Worm (Caenorhabditis elegans) whole organism, L2 larva: ENCODE measurements around the gene pri-1.

ENCODE experiments used
- C34F6.9 ChIP-seq: fragments of 150-350 bp; optimal IDR thresholded peaks from 2 replicates; lab custom pipeline; 2014; ENCODE audit warnings: missing biosample characterization, missing genetic modification characterization
- F13H6.1 ChIP-seq: sonication (generic microtip); optimal IDR thresholded peaks from 2 replicates; lab custom pipeline; 2016; ENCODE audit warnings: missing genetic modification characterization, missing compliant biosample characterization
- Y55F3AM.14 ChIP-seq: fragments of 200-800 bp; sonication (Bioruptor generic); optimal IDR thresholded peaks from 2 replicates; lab custom pipeline; 2018; ENCODE audit warnings: mild to moderate bottlenecking, missing genetic modification characterization, missing compliant biosample characterization
- ama-1 ChIP-seq: fragments of 150-350 bp; optimal IDR thresholded peaks from 2 replicates; lab custom pipeline; 2018; ENCODE audit warnings: inconsistent platforms
- blmp-1 ChIP-seq: sonication (generic microtip); optimal IDR thresholded peaks from 2 replicates; lab custom pipeline; 2017; ENCODE audit warnings: missing genetic modification characterization, mild to moderate bottlenecking, missing compliant biosample characterization, antibody characterized with exemption, moderate library complexity; ENCODE audit not compliant: insufficient read depth
- ceh-82 ChIP-seq: fragments of 150-350 bp; optimal IDR thresholded peaks from 2 replicates; lab custom pipeline; 2014; ENCODE audit warnings: missing biosample characterization, missing genetic modification characterization
- crh-2 ChIP-seq: sonication (generic microtip); optimal IDR thresholded peaks from 2 replicates; lab custom pipeline; 2017; ENCODE audit warnings: missing biosample characterization, missing genetic modification characterization
- dmd-4 ChIP-seq: sonication (generic microtip); optimal IDR thresholded peaks from 2 replicates; lab custom pipeline; 2017; ENCODE audit warnings: missing biosample characterization, missing genetic modification characterization
- egl-27 ChIP-seq: sonication (generic microtip); optimal IDR thresholded peaks from 3 replicates; lab custom pipeline; 2017; ENCODE audit warnings: missing biosample characterization, missing genetic modification reagents, missing genetic modification characterization
- fos-1 ChIP-seq: fragments of 150-350 bp; optimal IDR thresholded peaks from 2 replicates; lab custom pipeline; 2014; ENCODE audit warnings: missing biosample characterization, missing genetic modification characterization
- lin-13 ChIP-seq: fragments of 150-350 bp; optimal IDR thresholded peaks from 2 replicates; lab custom pipeline; 2014; ENCODE audit warnings: missing biosample characterization, missing genetic modification reagents, missing genetic modification characterization
- lsy-2 ChIP-seq, 2 experiments: fragments of 150-350 bp in 1 of 2; sonication (generic microtip) in 1 of 2; optimal IDR thresholded peaks; 2 replicates each; lab custom pipeline; 2014 to 2017; ENCODE audit warnings: missing biosample characterization in 2 of 2, missing genetic modification characterization in 2 of 2
- mab-5 ChIP-seq: fragments of 150-350 bp; optimal IDR thresholded peaks from 2 replicates; lab custom pipeline; 2014; ENCODE audit warnings: missing biosample characterization, missing genetic modification characterization
- mdl-1 ChIP-seq, 2 experiments: fragments of 150-350 bp in 1 of 2; sonication (generic microtip) in 1 of 2; optimal IDR thresholded peaks; 2 replicates each; lab custom pipeline; 2017; ENCODE audit warnings: missing biosample characterization in 2 of 2, missing genetic modification characterization in 2 of 2
- nhr-10 ChIP-seq: sonication (generic microtip); optimal IDR thresholded peaks from 2 replicates; lab custom pipeline; 2017; ENCODE audit warnings: missing biosample characterization, missing genetic modification characterization
- nhr-129 ChIP-seq: fragments of 150-350 bp; optimal IDR thresholded peaks from 2 replicates; lab custom pipeline; 2014; ENCODE audit warnings: missing biosample characterization, missing genetic modification characterization
- nhr-21 ChIP-seq: fragments of 150-350 bp; optimal IDR thresholded peaks from 2 replicates; lab custom pipeline; 2014; ENCODE audit warnings: missing biosample characterization, missing genetic modification characterization
- nhr-25 ChIP-seq: fragments of 150-350 bp; sonication (generic microtip); optimal IDR thresholded peaks from 3 replicates; lab custom pipeline; 2014; ENCODE audit warnings: missing biosample characterization, missing genetic modification characterization
- nhr-6 ChIP-seq: fragments of 150-350 bp; optimal IDR thresholded peaks from 2 replicates; lab custom pipeline; 2014; ENCODE audit warnings: missing biosample characterization, missing genetic modification characterization
- nhr-77 ChIP-seq: fragments of 150-350 bp; optimal IDR thresholded peaks from 2 replicates; lab custom pipeline; 2014; ENCODE audit warnings: missing biosample characterization, missing genetic modification characterization
- sem-4 ChIP-seq: fragments of 150-350 bp; optimal IDR thresholded peaks from 2 replicates; lab custom pipeline; 2014; ENCODE audit warnings: missing biosample characterization, missing genetic modification reagents, missing genetic modification characterization
- sma-3 ChIP-seq: sonication (generic microtip); optimal IDR thresholded peaks from 2 replicates; lab custom pipeline; 2016; ENCODE audit warnings: missing genetic modification reagents, missing genetic modification characterization, missing compliant biosample characterization
- sma-9 ChIP-seq, 2 experiments: fragments of 150-350 bp in 1 of 2; sonication (generic microtip) in 1 of 2; optimal IDR thresholded peaks; 2 replicates each; lab custom pipeline; 2014 to 2016; ENCODE audit warnings: missing genetic modification characterization in 2 of 2, mild to moderate bottlenecking in 1 of 2, missing biosample characterization in 1 of 2, missing compliant biosample characterization in 1 of 2, missing genetic modification reagents in 1 of 2, moderate library complexity in 1 of 2
- snpc-4 ChIP-seq: fragments of 150-350 bp; optimal IDR thresholded peaks from 2 replicates; lab custom pipeline; 2014; ENCODE audit warnings: missing biosample characterization, missing genetic modification characterization
- unc-39 ChIP-seq: fragments of 150-350 bp; optimal IDR thresholded peaks from 2 replicates; lab custom pipeline; 2014; ENCODE audit warnings: missing biosample characterization, missing genetic modification characterization
- unc-55 ChIP-seq: fragments of 150-350 bp; sonication (generic microtip); optimal IDR thresholded peaks from 3 replicates; lab custom pipeline; 2014; ENCODE audit warnings: missing biosample characterization, missing genetic modification reagents, missing genetic modification characterization
- unc-62 ChIP-seq: fragments of 150-350 bp; optimal IDR thresholded peaks from 2 replicates; lab custom pipeline; 2014; ENCODE audit warnings: missing biosample characterization, missing genetic modification reagents, missing genetic modification characterization
- zag-1 ChIP-seq: fragments of 150-350 bp; optimal IDR thresholded peaks from 2 replicates; lab custom pipeline; 2014; ENCODE audit warnings: missing biosample characterization, missing genetic modification characterization
- ztf-1 ChIP-seq: fragments of 200-800 bp; sonication (Bioruptor generic); conservative IDR thresholded peaks from 2 replicates; pipeline ENCODE4 v1.3.6; 2022; ENCODE audit warnings: missing genetic modification characterization, missing compliant biosample characterization
- ztf-11 ChIP-seq: sonication (generic microtip); optimal IDR thresholded peaks from 2 replicates; lab custom pipeline; 2017; ENCODE audit warnings: missing biosample characterization, missing genetic modification characterization
- ztf-4 ChIP-seq: fragments of 150-350 bp; optimal IDR thresholded peaks from 2 replicates; lab custom pipeline; 2014; ENCODE audit warnings: missing biosample characterization, missing genetic modification characterization

Gene pri-1

ce11 chrIII:9629855-9630254, 15.8 kb upstream of the pri-1 start, which contains the start of gene rpac-19 (continued):
- TF ChIP-seq nhr-77 (tag; lab: Kevin White, UChicago), result no peak

ce11 chrIII:9629054-9629453, 15.0 kb upstream of the pri-1 start, which contains the start of gene tbg-1:
TSS of gene tbg-1 (minus strand) at chrIII:9629154.
- TF ChIP-seq ztf-1 (no peak), unc-62 (no peak), ceh-82 (tag; lab: Kevin White, UChicago) (no peak), nhr-10 (no peak), unc-39 (tag; lab: Kevin White, UChicago) (no peak)
- TF ChIP-seq, all 48 proteins: peak for 0

ce11 chrIII:9626602-9627001, 12.5 kb upstream of the pri-1 start:
- TF ChIP-seq ztf-1, result no peak
- no peak for TF ChIP-seq sem-4 (tag; lab: Kevin White, UChicago)
- TF ChIP-seq nhr-21, result no peak
- TF ChIP-seq mdl-1 (tag; optimal IDR thresholded peaks at IDR 0.05; lab: Kevin White, UChicago), result no peak
- TF ChIP-seq sma-3 (GFP tag; lab: Kevin White, UChicago), result no peak
- TF ChIP-seq fos-1, result no peak
- no peak for TF ChIP-seq Y55F3AM.14 (GFP tag; lab: Kevin White, UChicago)
- no peak for TF ChIP-seq nhr-77 (tag; lab: Kevin White, UChicago)
- TF ChIP-seq lsy-2 (tag; optimal IDR thresholded peaks at IDR 0.05; lab: Kevin White, UChicago), result no peak
- no peak for TF ChIP-seq egl-27 (tag; lab: Kevin White, UChicago)
- no peak for TF ChIP-seq dmd-4 (tag; lab: Kevin White, UChicago)
- no peak for TF ChIP-seq snpc-4 (tag; lab: Kevin White, UChicago)
- peak; percentile 3 for TF ChIP-seq ztf-4 (tag; lab: Kevin White, UChicago)
- peak; percentile 4 for TF ChIP-seq nhr-129 (tag; lab: Kevin White, UChicago)
- no peak for TF ChIP-seq zag-1 (tag; lab: Kevin White, UChicago)

- TF ChIP-seq nhr-6 (tag; lab: Kevin White, UChicago) (no peak), snpc-4 (tag; lab: Kevin White, UChicago) (no peak), mab-5 (tag; lab: Kevin White, UChicago) (no peak), blmp-1 (tag; lab: Kevin White, UChicago) (no peak), nhr-25 (tag; lab: Kevin White, UChicago) (no peak), Y55F3AM.14 (GFP tag; lab: Kevin White, UChicago) (no peak), lin-13 (GFP tag; lab: Kevin White, UChicago) (no peak)
These were observed 9.4 kb upstream of the pri-1 start for ce11 chrIII:9623460-9623859.

- TF ChIP-seq F13H6.1 (tag; lab: Kevin White, UChicago), result peak; percentile 25
- TF ChIP-seq crh-2 (tag; lab: Kevin White, UChicago), result peak; percentile 27
- TF ChIP-seq nhr-129 (tag; lab: Kevin White, UChicago), result peak; percentile 25
- TF ChIP-seq nhr-6 (tag; lab: Kevin White, UChicago), result no peak
- TF ChIP-seq snpc-4 (tag; lab: Kevin White, UChicago), result no peak
- TF ChIP-seq sma-9 (GFP tag; optimal IDR thresholded peaks at IDR 0.05; lab: Kevin White, UChicago), result peak; percentile 29
- TF ChIP-seq sma-9 (tag; optimal IDR thresholded peaks at IDR 0.05; lab: Kevin White, UChicago), result no peak
- peak; percentile 87 for TF ChIP-seq fos-1
These were observed 7.9 kb upstream of the pri-1 start for ce11 chrIII:9621840-9622525.

- TF ChIP-seq sem-4 (tag; lab: Kevin White, UChicago), result no peak
- TF ChIP-seq nhr-21, result peak; percentile 4
- TF ChIP-seq sma-9 (GFP tag; optimal IDR thresholded peaks at IDR 0.05; lab: Kevin White, UChicago), result peak; percentile 81
- no peak for TF ChIP-seq sma-9 (tag; optimal IDR thresholded peaks at IDR 0.05; lab: Kevin White, UChicago)
- TF ChIP-seq lsy-2 (tag; optimal IDR thresholded peaks at IDR 0.05; lab: Kevin White, UChicago), result peak in 1 of 2 experiments; percentile 22
- no peak for TF ChIP-seq nhr-77 (tag; lab: Kevin White, UChicago)
- peak; percentile 82 for TF ChIP-seq F13H6.1 (tag; lab: Kevin White, UChicago)
- peak; percentile 78 for TF ChIP-seq nhr-129 (tag; lab: Kevin White, UChicago)
- no peak for TF ChIP-seq ztf-11 (tag; lab: Kevin White, UChicago)
- TF ChIP-seq ama-1, result peak; percentile 1
- peak; percentile 38 for TF ChIP-seq egl-27 (tag; lab: Kevin White, UChicago)
- TF ChIP-seq blmp-1 (tag; lab: Kevin White, UChicago), result peak; percentile 26
- TF ChIP-seq fos-1, result peak; percentile 54
- TF ChIP-seq C34F6.9, result peak; percentile 30
- TF ChIP-seq ceh-82 (tag; lab: Kevin White, UChicago), result no peak
- TF ChIP-seq unc-55 (GFP tag; lab: Kevin White, UChicago), result no peak
These were observed 6.1 kb upstream of the pri-1 start for ce11 chrIII:9620148-9620547.
